Fruit fly (Drosophila melanogaster) whole organism, wandering third instar larva: Measurements from ENCODE around the gene Hipk.

Experiments used
- CG9705 ChIP-seq: fragments of 200-800 bp; sonication (Bioruptor generic); optimal IDR thresholded peaks from 2 replicates; lab custom pipeline; 2018; ENCODE audit warnings: missing biosample characterization, mild to moderate bottlenecking, missing genetic modification characterization
- CrebA ChIP-seq: fragments of 200-800 bp; sonication (Bioruptor generic); optimal IDR thresholded peaks from 2 replicates; lab custom pipeline; 2016; ENCODE audit warnings: missing biosample characterization, mild to moderate bottlenecking, missing genetic modification characterization, borderline replicate concordance
- Dfd ChIP-seq: fragments of >200 bp; optimal IDR thresholded peaks from 2 replicates; lab custom pipeline; 2017; ENCODE audit warnings: missing biosample characterization, missing genetic modification characterization
- Dif ChIP-seq: fragments of 200-275, 200-300 bp; sonication (Bioruptor generic); optimal IDR thresholded peaks from 2 replicates; lab custom pipeline; 2018; ENCODE audit warnings: missing biosample characterization, missing genetic modification characterization; ENCODE audit not compliant: partially characterized antibody
- GATAd ChIP-seq: sonication (Bioruptor generic); optimal IDR thresholded peaks from 2 replicates; lab custom pipeline; 2016; ENCODE audit warnings: missing biosample characterization, missing genetic modification characterization
- HLH106 ChIP-seq: fragments of 200-800 bp; optimal IDR thresholded peaks from 3 replicates; lab custom pipeline; 2019; ENCODE audit warnings: missing biosample characterization, mild to moderate bottlenecking, missing genetic modification characterization, moderate library complexity
- Hnf4 ChIP-seq: fragments of 200-800 bp; sonication (Bioruptor generic); optimal IDR thresholded peaks from 2 replicates; lab custom pipeline; 2016; ENCODE audit warnings: missing biosample characterization, mild to moderate bottlenecking, missing genetic modification characterization
- Hr78 ChIP-seq: fragments of >200 bp; optimal IDR thresholded peaks from 2 replicates; lab custom pipeline; 2017; ENCODE audit warnings: missing biosample characterization, missing genetic modification characterization
- Hr83 ChIP-seq: fragments of 200-300 bp; sonication (Bioruptor generic); optimal IDR thresholded peaks from 2 replicates; lab custom pipeline; 2016; ENCODE audit warnings: missing biosample characterization, mild to moderate bottlenecking, missing genetic modification characterization, moderate library complexity; ENCODE audit not compliant: poor library complexity, severe bottlenecking
- Mio ChIP-seq: sonication (Bioruptor generic); optimal IDR thresholded peaks from 2 replicates; lab custom pipeline; 2016; ENCODE audit warnings: missing biosample characterization, missing genetic modification characterization
- Myc ChIP-seq: fragments of >200 bp; optimal IDR thresholded peaks from 2 replicates; lab custom pipeline; 2017
- OdsH ChIP-seq: fragments of 200-800 bp; sonication (Bioruptor generic); optimal IDR thresholded peaks from 2 replicates; lab custom pipeline; 2016; ENCODE audit warnings: missing biosample characterization, mild to moderate bottlenecking, missing genetic modification characterization
- Rel ChIP-seq, 2 experiments: fragments of 200-800 bp; sonication (Bioruptor generic) in 1 of 2; optimal IDR thresholded peaks; 2 replicates in 1 of 2; 3 replicates in 1 of 2; lab custom pipeline; 2016 to 2019; ENCODE audit warnings: mild to moderate bottlenecking in 2 of 2, missing biosample characterization in 2 of 2, missing genetic modification characterization in 2 of 2, moderate library complexity in 1 of 2
- Vsx2 ChIP-seq: fragments of 200-300, 225-300 bp; sonication (Bioruptor generic); optimal IDR thresholded peaks from 2 replicates; lab custom pipeline; 2018; ENCODE audit warnings: missing biosample characterization, missing genetic modification characterization; ENCODE audit not compliant: partially characterized antibody
- br ChIP-seq: fragments of 200-800 bp; sonication (Bioruptor generic); optimal IDR thresholded peaks from 2 replicates; lab custom pipeline; 2016; ENCODE audit warnings: missing biosample characterization, missing genetic modification characterization
- brk ChIP-seq: fragments of 200-800 bp; sonication (Bioruptor generic); optimal IDR thresholded peaks from 2 replicates; lab custom pipeline; 2016; ENCODE audit warnings: missing biosample characterization, mild to moderate bottlenecking, missing genetic modification characterization
- dl ChIP-seq, 2 experiments: fragments of 175-275, 200-275 bp in 1 of 2; fragments of 200-275 bp in 1 of 2; sonication (Bioruptor generic); optimal IDR thresholded peaks; lab custom pipeline; 2018; ENCODE audit warnings: mild to moderate bottlenecking in 2 of 2, missing biosample characterization in 2 of 2, missing genetic modification characterization in 2 of 2, moderate library complexity in 2 of 2; ENCODE audit not compliant: partially characterized antibody in 2 of 2, insufficient read depth in 1 of 2
- dmrt93B ChIP-seq: fragments of 200-800 bp; sonication (Bioruptor generic); optimal IDR thresholded peaks from 2 replicates; lab custom pipeline; 2018; ENCODE audit warnings: missing biosample characterization, mild to moderate bottlenecking, missing genetic modification characterization
- dsf ChIP-seq: sonication (Bioruptor generic); optimal IDR thresholded peaks from 2 replicates; lab custom pipeline; 2016; ENCODE audit warnings: missing biosample characterization, missing genetic modification characterization, borderline replicate concordance
- foxo ChIP-seq, 2 experiments: fragments of 200-800 bp; sonication (Bioruptor generic); optimal IDR thresholded peaks; 2 replicates in 1 of 2; 3 replicates in 1 of 2; lab custom pipeline; 2016 to 2017; ENCODE audit warnings: missing biosample characterization in 2 of 2, missing genetic modification characterization in 2 of 2
- fru ChIP-seq: fragments of 200-800 bp; sonication (Bioruptor generic); optimal IDR thresholded peaks from 3 replicates; lab custom pipeline; 2016; ENCODE audit warnings: missing biosample characterization, mild to moderate bottlenecking, missing genetic modification characterization
- h ChIP-seq: fragments of 200-800 bp; sonication (Bioruptor generic); optimal IDR thresholded peaks from 3 replicates; lab custom pipeline; 2016; ENCODE audit warnings: missing biosample characterization, mild to moderate bottlenecking, missing genetic modification characterization
- jim ChIP-seq: fragments of 175-275, 200-325 bp; sonication (Bioruptor generic); optimal IDR thresholded peaks from 2 replicates; lab custom pipeline; 2016; ENCODE audit warnings: missing biosample characterization, mild to moderate bottlenecking, missing genetic modification characterization
- lola ChIP-seq: fragments of >200 bp; optimal IDR thresholded peaks from 2 replicates; lab custom pipeline; 2017; ENCODE audit warnings: missing biosample characterization, missing genetic modification characterization
- rgr ChIP-seq: fragments of 200-800 bp; sonication (Bioruptor generic); optimal IDR thresholded peaks from 3 replicates; lab custom pipeline; 2016; ENCODE audit warnings: missing biosample characterization, mild to moderate bottlenecking, missing genetic modification characterization
- sage ChIP-seq: fragments of 200-800 bp; sonication (Bioruptor generic); optimal IDR thresholded peaks from 2 replicates; lab custom pipeline; 2016; ENCODE audit warnings: missing biosample characterization, mild to moderate bottlenecking, missing genetic modification characterization
- sv ChIP-seq: fragments of 200-800 bp; sonication (Bioruptor generic); optimal IDR thresholded peaks from 3 replicates; lab custom pipeline; 2016; ENCODE audit warnings: missing biosample characterization, missing genetic modification characterization
- tai ChIP-seq: sonication (Bioruptor generic); optimal IDR thresholded peaks from 2 replicates; lab custom pipeline; 2016; ENCODE audit warnings: missing biosample characterization, missing genetic modification characterization
- woc ChIP-seq: sonication (Bioruptor generic); optimal IDR thresholded peaks from 2 replicates; lab custom pipeline; 2016; ENCODE audit warnings: missing biosample characterization, mild to moderate bottlenecking, missing genetic modification characterization

The Hipk gene

dm6 chr3L:513656-514055 is 29.2 kb upstream of the Hipk start:
- TF ChIP-seq woc (GFP tag; lab: Kevin White, UChicago), result no peak
- no peak for TF ChIP-seq HLH106

- no peak for TF ChIP-seq Mio (GFP tag; lab: Kevin White, UChicago)
- no peak for TF ChIP-seq lola (GFP tag; lab: Kevin White, UChicago)
- no peak for TF ChIP-seq CrebA (GFP tag; lab: Kevin White, UChicago)
- TF ChIP-seq tai (GFP tag; lab: Kevin White, UChicago), result no peak
- TF ChIP-seq dl (GFP tag; optimal IDR thresholded peaks at IDR 0.05; lab: Kevin White, UChicago; ENCODE audit: insufficient read depth in 1 of 2, partially characterized antibody in 2 of 2), result no peak
- TF ChIP-seq CG9705, result no peak
- TF ChIP-seq Dfd (GFP tag; lab: Kevin White, UChicago), result no peak
- TF ChIP-seq jim, result no peak
- TF ChIP-seq Hnf4 (GFP tag; lab: Kevin White, UChicago), result no peak
- no peak for TF ChIP-seq foxo (GFP tag; optimal IDR thresholded peaks at IDR 0.05; lab: Kevin White, UChicago)
- no peak for TF ChIP-seq rgr
- no peak for TF ChIP-seq br (GFP tag; lab: Kevin White, UChicago)
- no peak for TF ChIP-seq sv (GFP tag; lab: Kevin White, UChicago)
- no peak for TF ChIP-seq GATAd (GFP tag; lab: Kevin White, UChicago)
Measured at dm6 chr3L:515614-516013, 27.2 kb upstream of the Hipk start.

dm6 chr3L:516544-516943 is 26.3 kb upstream of the Hipk start:
- TF ChIP-seq Rel (GFP tag; optimal IDR thresholded peaks at IDR 0.05; lab: Kevin White, UChicago) (no peak), Rel (tag; optimal IDR thresholded peaks at IDR 0.05; lab: Kevin White, UChicago) (no peak), jim (no peak), Dif (GFP tag; lab: Kevin White, UChicago) (no peak), Myc (lab: Kevin White, UChicago) (no peak), h (GFP tag; lab: Kevin White, UChicago) (no peak)

- no peak for TF ChIP-seq dmrt93B (GFP tag; lab: Kevin White, UChicago)
- no peak for TF ChIP-seq OdsH (GFP tag; lab: Kevin White, UChicago)
- TF ChIP-seq foxo (GFP tag; optimal IDR thresholded peaks at IDR 0.05; lab: Kevin White, UChicago), result no peak
- peak; percentile 35 for TF ChIP-seq h (GFP tag; lab: Kevin White, UChicago)
- TF ChIP-seq sv (GFP tag; lab: Kevin White, UChicago), result no peak
- no peak for TF ChIP-seq dl (GFP tag; optimal IDR thresholded peaks at IDR 0.05; lab: Kevin White, UChicago; ENCODE audit: insufficient read depth in 1 of 2, partially characterized antibody in 2 of 2)
Measured at dm6 chr3L:516948-517599, 25.8 kb upstream of the Hipk start.

- TF ChIP-seq tai (GFP tag; lab: Kevin White, UChicago) (no peak), sage (GFP tag; lab: Kevin White, UChicago) (no peak), jim (no peak), brk (no peak), woc (GFP tag; lab: Kevin White, UChicago) (peak; percentile 3), Vsx2 (GFP tag; lab: Kevin White, UChicago) (peak; percentile 19), h (GFP tag; lab: Kevin White, UChicago) (no peak), Hr83 (GFP tag; lab: Kevin White, UChicago) (no peak), Mio (GFP tag; lab: Kevin White, UChicago) (no peak), fru (GFP tag; lab: Kevin White, UChicago) (peak; percentile 17), Hr78 (GFP tag; lab: Kevin White, UChicago) (no peak), foxo (GFP tag; optimal IDR thresholded peaks at IDR 0.05; lab: Kevin White, UChicago) (peak in 1 of 2 experiments; percentile 8), dsf (GFP tag; lab: Kevin White, UChicago) (no peak), GATAd (GFP tag; lab: Kevin White, UChicago) (no peak)
Measured at dm6 chr3L:520465-521216, 22.2 kb upstream of the Hipk start.
